Fruit fly (Drosophila melanogaster) whole organism, prepupa: Measurements from ENCODE around the gene Meltrin.

Experiments used
- CG10631 ChIP-seq: fragments of 200-800 bp; sonication (Bioruptor generic); optimal IDR thresholded peaks from 2 replicates; lab custom pipeline; 2016; ENCODE audit warnings: missing biosample characterization, missing genetic modification characterization
- CG10669 ChIP-seq: fragments of 200-800 bp; sonication (Bioruptor generic); optimal IDR thresholded peaks from 3 replicates; lab custom pipeline; 2018; ENCODE audit warnings: missing biosample characterization, mild to moderate bottlenecking, missing genetic modification characterization, moderate library complexity
- CG11902 ChIP-seq: fragments of 200-800 bp; sonication (Bioruptor generic); optimal IDR thresholded peaks from 3 replicates; lab custom pipeline; 2016; ENCODE audit warnings: missing biosample characterization, missing genetic modification characterization
- CG1621 ChIP-seq: fragments of 200-800 bp; sonication (Bioruptor generic); optimal IDR thresholded peaks from 3 replicates; lab custom pipeline; 2018; ENCODE audit warnings: missing biosample characterization, mild to moderate bottlenecking, missing genetic modification characterization
- CG31627 ChIP-seq: fragments of 200-800 bp; sonication (Bioruptor generic); optimal IDR thresholded peaks from 3 replicates; lab custom pipeline; 2016; ENCODE audit warnings: missing biosample characterization, missing genetic modification characterization
- CG3919 ChIP-seq: fragments of 200-800 bp; sonication (Bioruptor generic); optimal IDR thresholded peaks from 3 replicates; lab custom pipeline; 2016; ENCODE audit warnings: missing biosample characterization, missing genetic modification characterization
- CG6163 ChIP-seq: fragments of 200-800 bp; sonication (Bioruptor generic); IDR thresholded peaks from 3 replicates; pipeline ENCODE4 v1.3.6; 2022; ENCODE audit warnings: missing biosample characterization, missing genetic modification characterization
- CG6276 ChIP-seq: fragments of 200-800 bp; sonication (Bioruptor generic); optimal IDR thresholded peaks from 2 replicates; lab custom pipeline; 2017; ENCODE audit warnings: missing biosample characterization, mild to moderate bottlenecking, missing genetic modification characterization
- CG6792 ChIP-seq: fragments of 200-800 bp; sonication (Bioruptor generic); optimal IDR thresholded peaks from 3 replicates; lab custom pipeline; 2016; ENCODE audit warnings: missing biosample characterization, missing genetic modification characterization
- CG6808 ChIP-seq: fragments of 200-800 bp; sonication (Bioruptor generic); optimal IDR thresholded peaks from 3 replicates; lab custom pipeline; 2017; ENCODE audit warnings: missing biosample characterization, missing genetic modification characterization, mild to moderate bottlenecking, moderate library complexity, missing genetic modification reagents
- CG6854 ChIP-seq: fragments of 200-800 bp; sonication (Bioruptor generic); optimal IDR thresholded peaks from 2 replicates; lab custom pipeline; 2017; ENCODE audit warnings: missing biosample characterization, mild to moderate bottlenecking, missing genetic modification characterization
- CG7368 ChIP-seq: fragments of 200-800 bp; sonication (Bioruptor generic); optimal IDR thresholded peaks from 3 replicates; lab custom pipeline; 2016; ENCODE audit warnings: missing biosample characterization, missing genetic modification characterization
- CG8119 ChIP-seq: fragments of 200-800 bp; sonication (Bioruptor generic); IDR thresholded peaks from 3 replicates; pipeline ENCODE4 v1.3.6; 2022; ENCODE audit warnings: missing biosample characterization, missing genetic modification characterization
- CG8632 ChIP-seq: fragments of 200-800 bp; sonication (Bioruptor generic); optimal IDR thresholded peaks from 3 replicates; lab custom pipeline; 2016; ENCODE audit warnings: missing biosample characterization, missing genetic modification characterization
- CG9139 ChIP-seq: fragments of 200-800 bp; sonication (Bioruptor generic); optimal IDR thresholded peaks from 3 replicates; lab custom pipeline; 2017; ENCODE audit warnings: missing biosample characterization, mild to moderate bottlenecking, missing genetic modification characterization
- Eip93F ChIP-seq: fragments of 200-800 bp; sonication (Bioruptor generic); optimal IDR thresholded peaks from 2 replicates; lab custom pipeline; 2016; ENCODE audit warnings: missing biosample characterization, mild to moderate bottlenecking, missing genetic modification characterization
- Ets21C ChIP-seq: fragments of 200-800 bp; sonication (Bioruptor generic); optimal IDR thresholded peaks from 3 replicates; lab custom pipeline; 2016; ENCODE audit warnings: missing biosample characterization, missing genetic modification characterization
- Ets96B ChIP-seq: fragments of 200-800 bp; optimal IDR thresholded peaks from 2 replicates; lab custom pipeline; 2019; ENCODE audit warnings: missing biosample characterization, mild to moderate bottlenecking, missing genetic modification characterization, moderate library complexity
- Gug ChIP-seq: fragments of 200-800 bp; sonication (Bioruptor generic); IDR thresholded peaks from 2 replicates; pipeline ENCODE4 v1.3.6; 2022; ENCODE audit warnings: missing biosample characterization, missing genetic modification characterization
- Hr4 ChIP-seq: fragments of 200-800 bp; sonication (Bioruptor generic); optimal IDR thresholded peaks from 3 replicates; lab custom pipeline; 2016; ENCODE audit warnings: missing biosample characterization, missing genetic modification characterization
- Lpt ChIP-seq: fragments of 200-800 bp; sonication (Bioruptor generic); optimal IDR thresholded peaks from 3 replicates; lab custom pipeline; 2016; ENCODE audit warnings: missing biosample characterization, missing genetic modification characterization
- Met ChIP-seq: fragments of 200-800 bp; sonication (Bioruptor generic); optimal IDR thresholded peaks from 3 replicates; lab custom pipeline; 2016; ENCODE audit warnings: missing biosample characterization, missing genetic modification characterization
- OdsH ChIP-seq: fragments of 200-800 bp; sonication (Bioruptor generic); optimal IDR thresholded peaks from 3 replicates; lab custom pipeline; 2016; ENCODE audit warnings: missing biosample characterization, missing genetic modification characterization
- Smox ChIP-seq: fragments of 200-800 bp; sonication (Bioruptor generic); optimal IDR thresholded peaks from 3 replicates; lab custom pipeline; 2016; ENCODE audit warnings: missing biosample characterization, missing genetic modification characterization
- Sox14 ChIP-seq: fragments of 200-800 bp; sonication (Bioruptor generic); optimal IDR thresholded peaks from 3 replicates; lab custom pipeline; 2016; ENCODE audit warnings: missing biosample characterization, missing genetic modification characterization
- Sox15 ChIP-seq: fragments of 200-800 bp; sonication (Bioruptor generic); optimal IDR thresholded peaks from 3 replicates; lab custom pipeline; 2016; ENCODE audit warnings: missing biosample characterization, missing genetic modification characterization
- achi ChIP-seq: fragments of 200-800 bp; sonication (Bioruptor generic); optimal IDR thresholded peaks from 3 replicates; lab custom pipeline; 2016; ENCODE audit warnings: missing biosample characterization, missing genetic modification characterization
- acj6 ChIP-seq: fragments of 200-800 bp; sonication (Bioruptor generic); optimal IDR thresholded peaks from 3 replicates; lab custom pipeline; 2016; ENCODE audit warnings: missing biosample characterization, missing genetic modification characterization
- cyc ChIP-seq: fragments of 200-800 bp; sonication (Bioruptor generic); optimal IDR thresholded peaks from 3 replicates; lab custom pipeline; 2016; ENCODE audit warnings: missing biosample characterization, missing genetic modification characterization
- dsx ChIP-seq: fragments of 200-800 bp; optimal IDR thresholded peaks from 3 replicates; lab custom pipeline; 2019; ENCODE audit warnings: missing biosample characterization, mild to moderate bottlenecking, missing genetic modification characterization, moderate library complexity; ENCODE audit not compliant: poor library complexity, severe bottlenecking
- eg ChIP-seq: fragments of 200-800 bp; sonication (Bioruptor generic); IDR thresholded peaks from 3 replicates; pipeline ENCODE4 v1.3.6; 2022; ENCODE audit warnings: missing biosample characterization, missing genetic modification characterization
- fd59A ChIP-seq: fragments of 200-800 bp; sonication (Bioruptor generic); optimal IDR thresholded peaks from 2 replicates; lab custom pipeline; 2017; ENCODE audit warnings: missing biosample characterization, mild to moderate bottlenecking, missing genetic modification characterization, missing genetic modification reagents
- fkh ChIP-seq: fragments of 200-800 bp; sonication (Bioruptor generic); optimal IDR thresholded peaks from 3 replicates; lab custom pipeline; 2017; ENCODE audit warnings: missing biosample characterization, mild to moderate bottlenecking, missing genetic modification characterization, moderate library complexity
- pdm3 ChIP-seq: fragments of 200-800 bp; sonication (Bioruptor generic); optimal IDR thresholded peaks from 3 replicates; lab custom pipeline; 2016; ENCODE audit warnings: missing biosample characterization, missing genetic modification characterization
- salr ChIP-seq, 2 experiments: fragments of 200-800 bp; sonication (Bioruptor generic); optimal IDR thresholded peaks; 3 replicates each; lab custom pipeline; 2016 to 2018; ENCODE audit warnings: missing biosample characterization in 2 of 2, missing genetic modification characterization in 2 of 2, mild to moderate bottlenecking in 1 of 2
- spab ChIP-seq: fragments of 200-800 bp; sonication (Bioruptor generic); optimal IDR thresholded peaks from 2 replicates; lab custom pipeline; 2017; ENCODE audit warnings: missing biosample characterization, mild to moderate bottlenecking, missing genetic modification characterization, missing genetic modification reagents
- ss ChIP-seq, 2 experiments: fragments of 200-800 bp; sonication (Bioruptor generic); optimal IDR thresholded peaks; 2 replicates in 1 of 2; 3 replicates in 1 of 2; lab custom pipeline; 2017 to 2018; ENCODE audit warnings: mild to moderate bottlenecking in 2 of 2, missing biosample characterization in 2 of 2, missing genetic modification characterization in 2 of 2, moderate library complexity in 1 of 2
- svp ChIP-seq: fragments of 200-800 bp; sonication (Bioruptor generic); peaks from one replicate; lab custom pipeline; 2016; ENCODE audit warnings: missing biosample characterization, missing genetic modification characterization
- topi ChIP-seq: fragments of 200-800 bp; sonication (Bioruptor generic); optimal IDR thresholded peaks from 3 replicates; lab custom pipeline; 2016; ENCODE audit warnings: missing biosample characterization, missing genetic modification characterization
- vri ChIP-seq: fragments of 200-800 bp; sonication (Bioruptor generic); optimal IDR thresholded peaks from 3 replicates; lab custom pipeline; 2016; ENCODE audit warnings: missing biosample characterization, mild to moderate bottlenecking, missing genetic modification characterization

Meltrin gene

dm6 chr3R:14654976-14655896 is 41.9 kb downstream of the Meltrin start (continued):
- peak; percentile 93 for TF ChIP-seq acj6 (GFP tag; lab: Kevin White, UChicago)
- peak; percentile 94 for TF ChIP-seq achi (GFP tag; lab: Kevin White, UChicago)
- TF ChIP-seq svp (GFP tag; lab: Kevin White, UChicago): peak; percentile 97
- peak; percentile 95 for TF ChIP-seq Met (GFP tag; lab: Kevin White, UChicago)
- TF ChIP-seq CG7368: peak; percentile 85
- peak; percentile 83 for TF ChIP-seq Eip93F (GFP tag; lab: Kevin White, UChicago)
- TF ChIP-seq CG10669 (GFP tag; lab: Kevin White, UChicago): peak; percentile 92
- peak; percentile 95 for TF ChIP-seq Sox14 (GFP tag; lab: Kevin White, UChicago)
- TF ChIP-seq spab (GFP tag; lab: Kevin White, UChicago): peak; percentile 86
- peak; percentile 92 for TF ChIP-seq OdsH
- TF ChIP-seq CG3919 (GFP tag; lab: Kevin White, UChicago): peak; percentile 95

dm6 chr3R:14654231-14654975 is 42.7 kb downstream of the Meltrin start:
- TF ChIP-seq Sox15 (GFP tag; lab: Kevin White, UChicago): no peak
- no peak for TF ChIP-seq Ets21C (GFP tag; lab: Kevin White, UChicago)
- TF ChIP-seq fd59A (GFP tag; lab: Kevin White, UChicago): no peak
- TF ChIP-seq eg (GFP tag; lab: Robert Waterston, UW): 0 out of 3 replicates have a peak, but pooled peaks have one; percentile 16
- peak; percentile 81 for TF ChIP-seq fkh (GFP tag; lab: Kevin White, UChicago)
- TF ChIP-seq Eip93F (GFP tag; lab: Kevin White, UChicago): no peak
- peak; percentile 13 for TF ChIP-seq CG6808 (GFP tag; lab: Kevin White, UChicago)
- TF ChIP-seq Ets96B: no peak
- peak; percentile 55 for TF ChIP-seq CG6163 (GFP tag; lab: Robert Waterston, UW)
- TF ChIP-seq Hr4 (GFP tag; lab: Kevin White, UChicago): no peak
- TF ChIP-seq ss (GFP tag; optimal IDR thresholded peaks at IDR 0.05; lab: Kevin White, UChicago): peak in 1 of 2 experiments; percentile 27
- TF ChIP-seq, all 60 proteins: peak for 5

dm6 chr3R:14653039-14653852 is 43.8 kb downstream of the Meltrin start:
- TF ChIP-seq CG8632 (GFP tag; lab: Kevin White, UChicago) (no peak), vri (GFP tag; lab: Kevin White, UChicago) (peak; percentile 45), Lpt (peak; percentile 48), CG6276 (GFP tag; lab: Kevin White, UChicago) (peak; percentile 19), CG6808 (GFP tag; lab: Kevin White, UChicago) (peak; percentile 32), cyc (GFP tag; lab: Kevin White, UChicago) (peak; percentile 28), CG3919 (GFP tag; lab: Kevin White, UChicago) (peak; percentile 48), dsx (GFP tag; lab: Kevin White, UChicago) (peak; percentile 60), eg (GFP tag; lab: Robert Waterston, UW) (peak; percentile 60; the same call in 2 of the 3 replicates), salr (GFP tag; optimal IDR thresholded peaks at IDR 0.05; lab: Kevin White, UChicago) (no peak), CG10669 (GFP tag; lab: Kevin White, UChicago) (peak; percentile 28), CG1621 (tag; lab: Kevin White, UChicago) (peak; percentile 39), CG31627 (GFP tag; lab: Kevin White, UChicago) (no peak), pdm3 (GFP tag; lab: Kevin White, UChicago) (no peak), ss (GFP tag; optimal IDR thresholded peaks at IDR 0.05; lab: Kevin White, UChicago) (peak; percentile 43 to 61), Gug (GFP tag; lab: Robert Waterston, UW) (peak; percentile 19; the same call in 1 of the 2 replicates), CG10631 (no peak), Smox (no peak), spab (GFP tag; lab: Kevin White, UChicago) (peak; percentile 22), CG6854 (peak; percentile 72), fd59A (GFP tag; lab: Kevin White, UChicago) (no peak), CG9139 (GFP tag; lab: Kevin White, UChicago) (peak; percentile 22), CG8119 (GFP tag; lab: Robert Waterston, UW) (peak; percentile 35; the same call in 1 of the 3 replicates), topi (GFP tag; lab: Kevin White, UChicago) (peak; percentile 7), CG6792 (peak; percentile 8), CG11902 (GFP tag; lab: Kevin White, UChicago) (peak; percentile 9), CG6163 (GFP tag; lab: Robert Waterston, UW) (peak; percentile 63; the same call in 2 of the 3 replicates)
